Fruit fly (Drosophila melanogaster) whole organism, prepupa: ENCODE data around the gene CG14275.

Experiments used
- CG10631 ChIP-seq: fragments of 200-800 bp; sonication (Bioruptor generic); optimal IDR thresholded peaks from 2 replicates; lab custom pipeline; 2016; ENCODE audit warnings: missing biosample characterization, missing genetic modification characterization
- CG31627 ChIP-seq: fragments of 200-800 bp; sonication (Bioruptor generic); optimal IDR thresholded peaks from 3 replicates; lab custom pipeline; 2016; ENCODE audit warnings: missing biosample characterization, missing genetic modification characterization
- CG8632 ChIP-seq: fragments of 200-800 bp; sonication (Bioruptor generic); optimal IDR thresholded peaks from 3 replicates; lab custom pipeline; 2016; ENCODE audit warnings: missing biosample characterization, missing genetic modification characterization
- Eip75B ChIP-seq: fragments of 200-800 bp; sonication (Bioruptor generic); optimal IDR thresholded peaks from 3 replicates; lab custom pipeline; 2016; ENCODE audit warnings: missing biosample characterization, missing genetic modification characterization
- Gug ChIP-seq: fragments of 200-800 bp; sonication (Bioruptor generic); IDR thresholded peaks from 2 replicates; pipeline ENCODE4 v1.3.6; 2022; ENCODE audit warnings: missing biosample characterization, missing genetic modification characterization
- Hr38 ChIP-seq: sonication (Bioruptor generic); optimal IDR thresholded peaks from 2 replicates; lab custom pipeline; 2016; ENCODE audit warnings: missing biosample characterization, missing genetic modification characterization
- Lpt ChIP-seq: fragments of 200-800 bp; sonication (Bioruptor generic); optimal IDR thresholded peaks from 3 replicates; lab custom pipeline; 2016; ENCODE audit warnings: missing biosample characterization, missing genetic modification characterization
- acj6 ChIP-seq: fragments of 200-800 bp; sonication (Bioruptor generic); optimal IDR thresholded peaks from 3 replicates; lab custom pipeline; 2016; ENCODE audit warnings: missing biosample characterization, missing genetic modification characterization
- cyc ChIP-seq: fragments of 200-800 bp; sonication (Bioruptor generic); optimal IDR thresholded peaks from 3 replicates; lab custom pipeline; 2016; ENCODE audit warnings: missing biosample characterization, missing genetic modification characterization
- dac ChIP-seq: fragments of 200-800 bp; sonication (Bioruptor generic); optimal IDR thresholded peaks from 2 replicates; lab custom pipeline; 2017; ENCODE audit warnings: missing biosample characterization, mild to moderate bottlenecking, missing genetic modification characterization
- fd59A ChIP-seq: fragments of 200-800 bp; sonication (Bioruptor generic); optimal IDR thresholded peaks from 2 replicates; lab custom pipeline; 2017; ENCODE audit warnings: missing biosample characterization, mild to moderate bottlenecking, missing genetic modification characterization, missing genetic modification reagents
- net ChIP-seq: fragments of 200-800 bp; sonication (Bioruptor generic); optimal IDR thresholded peaks from 3 replicates; lab custom pipeline; 2016; ENCODE audit warnings: missing biosample characterization, missing genetic modification characterization
- salr ChIP-seq, 2 experiments: fragments of 200-800 bp; sonication (Bioruptor generic); optimal IDR thresholded peaks; 3 replicates each; lab custom pipeline; 2016 to 2018; ENCODE audit warnings: missing biosample characterization in 2 of 2, missing genetic modification characterization in 2 of 2, mild to moderate bottlenecking in 1 of 2
- topi ChIP-seq: fragments of 200-800 bp; sonication (Bioruptor generic); optimal IDR thresholded peaks from 3 replicates; lab custom pipeline; 2016; ENCODE audit warnings: missing biosample characterization, missing genetic modification characterization

DNA sequence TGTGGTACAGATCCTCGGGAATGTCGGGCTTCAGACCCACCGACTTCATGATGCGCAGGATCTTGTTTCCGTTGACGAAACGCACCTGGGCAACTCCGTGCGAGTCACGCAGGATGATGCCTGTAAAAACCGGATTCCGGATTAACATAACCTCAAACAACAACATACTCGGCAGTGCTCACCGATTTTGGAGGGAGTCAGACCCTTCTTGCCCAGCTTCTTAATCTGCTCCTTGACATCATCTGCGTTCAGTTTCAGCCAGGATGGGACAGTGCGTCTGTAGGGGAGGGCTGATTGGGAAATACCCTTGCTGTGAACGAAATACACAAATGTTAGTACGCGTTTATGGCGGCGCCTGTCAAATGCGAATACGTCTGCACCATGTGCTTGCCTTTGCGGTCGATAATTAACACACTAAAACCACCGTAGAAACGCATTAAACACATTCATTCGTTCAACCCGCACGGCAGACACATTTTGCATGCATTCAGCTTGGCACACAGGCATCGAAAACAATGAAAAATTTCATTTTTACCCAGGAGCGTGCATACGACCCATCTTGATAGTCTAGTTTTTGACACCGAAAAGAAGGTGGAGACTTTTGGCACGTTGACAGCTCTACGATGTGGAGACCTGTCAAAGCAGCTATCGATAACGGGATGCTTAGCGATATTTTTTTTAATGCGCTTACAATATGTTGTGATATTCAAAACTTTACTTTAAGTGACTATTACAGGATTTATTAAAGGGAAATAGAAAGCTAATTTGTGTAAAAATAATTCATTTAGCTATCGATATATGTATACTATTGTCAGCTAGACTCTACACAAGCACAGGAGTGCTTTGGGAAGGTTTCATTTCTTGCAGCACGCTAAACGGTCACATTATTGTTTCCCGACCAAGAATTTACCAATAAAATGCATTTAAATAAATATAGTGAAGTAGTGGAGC lies 37.0 kb downstream of the CG14275 start, which contains the start of the genes RpS13 and CSN8:
- TF ChIP-seq salr (GFP tag; optimal IDR thresholded peaks at IDR 0.05; lab: Kevin White, UChicago) (no peak), Lpt (GFP tag; lab: Kevin White, UChicago) (no peak), topi (GFP tag; lab: Kevin White, UChicago) (peak; percentile 8), Gug (GFP tag; lab: Robert Waterston, UW) (no peak), Eip75B (GFP tag; lab: Kevin White, UChicago) (no peak), CG31627 (GFP tag; lab: Kevin White, UChicago) (no peak), acj6 (GFP tag; lab: Kevin White, UChicago) (no peak), fd59A (no peak), CG8632 (no peak), CG10631 (GFP tag; lab: Kevin White, UChicago) (no peak), Hr38 (no peak), cyc (GFP tag; lab: Kevin White, UChicago) (no peak), net (GFP tag; lab: Kevin White, UChicago) (no peak), dac (GFP tag; lab: Kevin White, UChicago) (no peak)
